Worm (Caenorhabditis elegans) whole organism, L1 larva: ENCODE results near the gene srw-124.
A peak's percentile ranks its signal among the peaks of the same experiment; 100 is the strongest.

Experiments
- C04F5.9 ChIP-seq: sonication (generic microtip); optimal IDR thresholded peaks from 2 replicates; lab custom pipeline; 2016; ENCODE audit warnings: missing genetic modification characterization, missing compliant biosample characterization
- C34B4.2 ChIP-seq: sonication (generic microtip); optimal IDR thresholded peaks from 2 replicates; lab custom pipeline; 2017; ENCODE audit warnings: mild to moderate bottlenecking, missing genetic modification characterization, missing compliant biosample characterization
- aly-2 ChIP-seq: fragments of 150-350 bp; optimal IDR thresholded peaks from 2 replicates; lab custom pipeline; 2014; ENCODE audit warnings: missing biosample characterization, missing genetic modification characterization
- blmp-1 ChIP-seq: fragments of 150-350 bp; optimal IDR thresholded peaks from 2 replicates; lab custom pipeline; 2014; ENCODE audit warnings: missing biosample characterization, missing genetic modification characterization
- ceh-8 ChIP-seq: fragments of 200-800 bp; sonication (Bioruptor generic); optimal IDR thresholded peaks from 2 replicates; lab custom pipeline; 2018; ENCODE audit warnings: mild to moderate bottlenecking, missing genetic modification characterization, moderate library complexity, missing compliant biosample characterization
- ceh-82 ChIP-seq, 3 experiments: fragments of 150-350 bp in 1 of 3; sonication (generic microtip) in 2 of 3; optimal IDR thresholded peaks; 2 replicates each; lab custom pipeline; 2014 to 2017; ENCODE audit warnings: missing biosample characterization in 3 of 3, missing genetic modification characterization in 3 of 3
- ceh-90 ChIP-seq: sonication (generic microtip); optimal IDR thresholded peaks from 2 replicates; lab custom pipeline; 2016; ENCODE audit warnings: missing genetic modification characterization, missing compliant biosample characterization
- efl-1 ChIP-seq, 4 experiments: fragments of 150-350 bp; optimal IDR thresholded peaks in 3 of 4; peaks in 1 of 4; 1 replicate in 1 of 4; 2 replicates in 3 of 4; lab custom pipeline; 2014; ENCODE audit warnings: missing biosample characterization in 2 of 4, missing genetic modification characterization in 2 of 4, missing genetic modification reagents in 2 of 4
- efl-3 ChIP-seq: fragments of 200-800 bp; sonication (Bioruptor generic); optimal IDR thresholded peaks from 2 replicates; lab custom pipeline; 2018; ENCODE audit warnings: mild to moderate bottlenecking, missing genetic modification characterization, missing compliant biosample characterization
- egl-13 ChIP-seq: sonication (generic microtip); optimal IDR thresholded peaks from 2 replicates; lab custom pipeline; 2016; ENCODE audit warnings: missing genotype, missing genetic modification reagents, missing genetic modification characterization, missing compliant biosample characterization
- elt-3 ChIP-seq, 6 experiments: fragments of 150-350 bp in 1 of 6; sonication (generic microtip); optimal IDR thresholded peaks; 2 replicates each; lab custom pipeline; 2017 to 2018; ENCODE audit warnings: missing biosample characterization in 6 of 6, missing genetic modification characterization in 6 of 6, inconsistent platforms in 1 of 6
- fkh-8 ChIP-seq: sonication (generic microtip); optimal IDR thresholded peaks from 2 replicates; lab custom pipeline; 2016; ENCODE audit warnings: mild to moderate bottlenecking, missing genetic modification characterization, missing compliant biosample characterization
- lin-14 ChIP-seq: fragments of 200-800 bp; sonication (Bioruptor generic); optimal IDR thresholded peaks from 2 replicates; lab custom pipeline; 2018; ENCODE audit warnings: mild to moderate bottlenecking, missing genetic modification characterization, moderate library complexity, missing compliant biosample characterization
- lin-15B ChIP-seq: fragments of 150-350 bp; sonication (generic microtip); optimal IDR thresholded peaks from 3 replicates; lab custom pipeline; 2014; ENCODE audit warnings: missing biosample characterization, missing genetic modification characterization
- lir-3 ChIP-seq: sonication (generic microtip); optimal IDR thresholded peaks from 2 replicates; lab custom pipeline; 2016; ENCODE audit warnings: mild to moderate bottlenecking, missing genetic modification characterization, moderate library complexity, missing compliant biosample characterization; ENCODE audit not compliant: poor library complexity
- lsy-2 ChIP-seq, 2 experiments: fragments of 150-350 bp; optimal IDR thresholded peaks; 2 replicates each; lab custom pipeline; 2014; ENCODE audit warnings: missing biosample characterization in 2 of 2, missing genetic modification characterization in 2 of 2
- nhr-11 ChIP-seq: fragments of 150-350 bp; optimal IDR thresholded peaks from 2 replicates; lab custom pipeline; 2014; ENCODE audit warnings: missing biosample characterization, missing genetic modification characterization
- nhr-20 ChIP-seq: sonication (generic microtip); optimal IDR thresholded peaks from 2 replicates; lab custom pipeline; 2016; ENCODE audit warnings: mild to moderate bottlenecking, missing genetic modification characterization, missing compliant biosample characterization
- nhr-237 ChIP-seq: fragments of 150-350 bp; optimal IDR thresholded peaks from 2 replicates; lab custom pipeline; 2014; ENCODE audit warnings: missing biosample characterization, missing genetic modification characterization
- nhr-47 ChIP-seq: sonication (generic microtip); optimal IDR thresholded peaks from 2 replicates; lab custom pipeline; 2016; ENCODE audit warnings: mild to moderate bottlenecking, missing genetic modification characterization, moderate library complexity, missing compliant biosample characterization
- nhr-77 ChIP-seq: fragments of 150-350 bp; optimal IDR thresholded peaks from 2 replicates; lab custom pipeline; 2014; ENCODE audit warnings: missing biosample characterization, missing genetic modification characterization
- nhr-90 ChIP-seq: sonication (generic microtip); optimal IDR thresholded peaks from 2 replicates; lab custom pipeline; 2016; ENCODE audit warnings: mild to moderate bottlenecking, missing genetic modification characterization, missing compliant biosample characterization; ENCODE audit not compliant: poor library complexity
- pqm-1 ChIP-seq: sonication (generic microtip); optimal IDR thresholded peaks from 3 replicates; lab custom pipeline; 2017; ENCODE audit warnings: missing biosample characterization, missing genetic modification characterization
- snpc-4 ChIP-seq: fragments of 150-350 bp; optimal IDR thresholded peaks from 2 replicates; lab custom pipeline; 2014; ENCODE audit warnings: missing biosample characterization, missing genetic modification characterization
- snu-23 ChIP-seq: sonication (generic microtip); optimal IDR thresholded peaks from 2 replicates; lab custom pipeline; 2016; ENCODE audit warnings: missing genetic modification characterization, missing compliant biosample characterization
- sptf-1 ChIP-seq: fragments of 150-350 bp; optimal IDR thresholded peaks from 2 replicates; lab custom pipeline; 2014; ENCODE audit warnings: missing biosample characterization, missing genetic modification characterization
- swsn-7 ChIP-seq: sonication (generic microtip); optimal IDR thresholded peaks from 2 replicates; lab custom pipeline; 2016; ENCODE audit warnings: missing genetic modification characterization, missing compliant biosample characterization
- tbx-2 ChIP-seq: sonication (generic microtip); optimal IDR thresholded peaks from 2 replicates; lab custom pipeline; 2016; ENCODE audit warnings: missing genetic modification characterization, missing compliant biosample characterization
- unc-130 ChIP-seq: fragments of 150-350 bp; optimal IDR thresholded peaks from 2 replicates; lab custom pipeline; 2017; ENCODE audit warnings: missing biosample characterization, missing genetic modification characterization, inconsistent platforms
- unc-86 ChIP-seq: sonication (generic microtip); optimal IDR thresholded peaks from 2 replicates; lab custom pipeline; 2016; ENCODE audit warnings: missing genetic modification characterization, missing compliant biosample characterization
- unc-98 ChIP-seq: fragments of 200-800 bp; sonication (Bioruptor generic); IDR thresholded peaks from 2 replicates; pipeline ENCODE4 v1.3.6; 2022; ENCODE audit warnings: missing genetic modification characterization, missing compliant biosample characterization
- zag-1 ChIP-seq: fragments of 150-350 bp; optimal IDR thresholded peaks from 2 replicates; lab custom pipeline; 2014; ENCODE audit warnings: missing biosample characterization, missing genetic modification characterization
- zip-4 ChIP-seq: fragments of 200-800 bp; sonication (Bioruptor generic); optimal IDR thresholded peaks from 2 replicates; lab custom pipeline; 2018; ENCODE audit warnings: mild to moderate bottlenecking, missing genetic modification characterization, moderate library complexity, missing compliant biosample characterization
- ztf-4 ChIP-seq: fragments of 150-350 bp; optimal IDR thresholded peaks from 2 replicates; lab custom pipeline; 2014; ENCODE audit warnings: missing biosample characterization, missing genetic modification characterization

srw-124 gene

DNA sequence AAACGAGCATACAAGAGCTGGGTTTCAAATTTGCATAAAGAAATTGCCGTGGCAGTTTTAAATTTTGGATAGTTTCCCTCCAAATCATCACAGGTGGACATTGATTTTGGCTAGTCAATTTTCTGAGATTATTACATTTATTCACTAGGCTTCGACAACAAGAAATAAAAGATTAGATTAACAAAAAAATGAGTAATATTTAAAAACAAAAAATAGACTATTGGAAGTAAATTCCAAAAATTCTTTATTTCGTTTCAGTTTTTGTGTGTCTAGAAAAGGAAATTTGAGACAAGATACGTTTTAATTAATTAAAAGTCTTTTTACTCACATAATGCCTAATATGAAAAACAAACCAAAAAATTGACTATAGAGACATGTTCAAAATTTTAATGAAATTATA is 18.2 kb upstream of the srw-124 start, which contains the start of gene srw-142:
Gene srw-142, minus strand, starts transcription at position 101 of the 400 bp plus-strand sequence.
- no peak for TF ChIP-seq ceh-82 (tag; optimal IDR thresholded peaks at IDR 0.05; lab: Kevin White, UChicago)
- TF ChIP-seq lir-3 (tag; lab: Kevin White, UChicago), result no peak
- no peak for TF ChIP-seq C34B4.2 (tag; lab: Kevin White, UChicago)
- no peak for TF ChIP-seq nhr-77 (tag; lab: Kevin White, UChicago)
- TF ChIP-seq zip-4 (GFP tag; lab: Kevin White, UChicago), result no peak
- TF ChIP-seq tbx-2 (tag; lab: Kevin White, UChicago), result no peak
- no peak for TF ChIP-seq nhr-90
- no peak for TF ChIP-seq swsn-7 (tag; lab: Kevin White, UChicago)
- no peak for TF ChIP-seq snpc-4 (tag; lab: Kevin White, UChicago)

DNA sequence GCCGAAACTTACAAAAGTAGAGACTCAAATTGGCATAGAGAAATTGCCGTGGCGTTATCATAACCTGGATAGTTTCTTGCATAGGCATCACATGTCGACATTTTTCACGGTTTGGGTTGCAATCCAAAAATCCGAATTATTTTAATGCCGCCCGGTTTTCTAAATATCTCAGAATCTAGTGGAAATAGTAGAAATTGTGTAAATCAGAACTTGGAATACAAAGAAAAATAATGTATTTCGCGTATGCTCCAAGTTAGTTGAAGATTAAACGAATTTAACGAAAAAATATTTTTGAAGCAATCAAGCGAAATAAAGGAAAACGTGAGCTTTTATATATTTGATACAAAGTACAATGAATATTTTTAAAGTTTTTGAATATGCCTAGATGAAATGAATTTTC is 15.5 kb upstream of the srw-124 start, which contains the start of gene srw-144:
Gene srw-144, minus strand, starts transcription at position 101 of the 400 bp plus-strand sequence.
- TF ChIP-seq sptf-1 (tag; lab: Kevin White, UChicago), result no peak
- TF ChIP-seq efl-1 (optimal IDR thresholded peaks at IDR 0.05; lab: Kevin White, UChicago), result no peak
- TF ChIP-seq efl-1 (GFP tag; optimal IDR thresholded peaks at IDR 0.05 in 1 of 2; lab: Kevin White, UChicago), result peak in 1 of 2 experiments; percentile 5
- TF ChIP-seq nhr-20 (tag; lab: Kevin White, UChicago), result no peak

DNA sequence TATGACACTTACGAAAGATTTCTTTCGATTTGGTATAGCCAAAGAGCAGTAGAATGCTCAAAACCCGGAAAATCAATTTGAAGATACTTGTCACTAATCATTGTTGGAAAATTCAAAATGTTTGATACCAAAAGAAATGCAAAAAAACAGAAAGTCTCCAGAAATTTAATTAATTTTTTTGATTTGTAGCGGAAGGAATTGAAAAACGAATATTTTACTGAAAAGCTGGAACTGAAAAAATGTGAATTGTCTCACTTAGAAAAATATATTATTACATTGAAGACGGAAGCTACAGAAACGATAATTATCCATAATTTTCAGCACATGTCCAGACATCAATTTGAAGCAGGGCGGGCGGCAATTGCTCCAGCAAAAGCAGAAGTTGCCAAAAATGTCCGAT is 13.4 kb upstream of the srw-124 start, which contains the start of gene srw-138:
Gene srw-138, minus strand, starts transcription at position 101 of the 400 bp plus-strand sequence.
- no peak for TF ChIP-seq fkh-8 (tag; lab: Kevin White, UChicago)
- TF ChIP-seq ceh-8 (GFP tag; lab: Kevin White, UChicago), result no peak
- no peak for TF ChIP-seq blmp-1 (tag; lab: Kevin White, UChicago)
- no peak for TF ChIP-seq zag-1 (tag; lab: Kevin White, UChicago)
- TF ChIP-seq egl-13, result no peak
- no peak for TF ChIP-seq ceh-90
- TF ChIP-seq efl-3 (GFP tag; lab: Kevin White, UChicago), result no peak
- TF ChIP-seq swsn-7 (tag; lab: Kevin White, UChicago), result no peak
- TF ChIP-seq lin-15B (tag; lab: Kevin White, UChicago), result no peak
- no peak for TF ChIP-seq nhr-20 (tag; lab: Kevin White, UChicago)

DNA sequence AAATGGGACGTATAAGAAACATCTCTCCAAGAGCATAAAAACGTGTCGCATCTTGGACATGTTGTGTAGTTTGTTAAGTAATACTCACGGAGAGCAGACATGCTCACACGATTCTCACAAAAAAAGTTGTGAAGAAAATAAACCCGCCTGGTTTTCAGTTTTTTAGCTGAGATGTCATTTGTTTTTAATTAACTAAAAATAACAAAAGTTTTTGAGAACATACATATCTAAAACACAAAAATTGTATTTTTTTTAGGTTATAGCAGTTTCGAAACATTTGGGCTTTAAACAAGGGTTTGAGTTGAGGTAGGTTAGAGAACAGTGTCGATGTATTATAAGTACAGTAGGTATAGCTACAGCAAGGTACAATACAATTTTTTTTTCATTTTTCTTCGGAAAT is 11.6 kb upstream of the srw-124 start, which contains the start of gene srh-88:
Gene srh-88, minus strand, starts transcription at position 101 of the 400 bp plus-strand sequence.
- TF ChIP-seq unc-98 (GFP tag; lab: Robert Waterston, UW) (no peak), lsy-2 (tag; optimal IDR thresholded peaks at IDR 0.05; lab: Kevin White, UChicago) (no peak), nhr-237 (tag; lab: Kevin White, UChicago) (no peak), snu-23 (GFP tag; lab: Kevin White, UChicago) (no peak), lin-14 (GFP tag; lab: Kevin White, UChicago) (no peak), unc-86 (tag; lab: Kevin White, UChicago) (no peak), unc-130 (tag; lab: Kevin White, UChicago) (no peak), pqm-1 (tag; lab: Kevin White, UChicago) (no peak), snpc-4 (tag; lab: Kevin White, UChicago) (no peak), ztf-4 (tag; lab: Kevin White, UChicago) (no peak), nhr-47 (tag; lab: Kevin White, UChicago) (no peak), aly-2 (no peak), nhr-90 (no peak), elt-3 (tag; optimal IDR thresholded peaks at IDR 0.05; lab: Kevin White, UChicago) (no peak), ceh-90 (no peak), nhr-11 (tag; lab: Kevin White, UChicago) (no peak), C04F5.9 (tag; lab: Kevin White, UChicago) (no peak)
